Worm (Caenorhabditis elegans) whole organism, young adult: ENCODE data around the gene R151.1.

ENCODE experiments used
- B0261.1 ChIP-seq: sonication (generic microtip); optimal IDR thresholded peaks from 2 replicates; lab custom pipeline; 2016; ENCODE audit warnings: mild to moderate bottlenecking, missing genetic modification characterization, moderate library complexity, missing compliant biosample characterization
- B0336.3 ChIP-seq: fragments of 200-800 bp; sonication (Bioruptor generic); IDR thresholded peaks from 2 replicates; pipeline ENCODE4 v1.3.6; 2022; ENCODE audit warnings: missing genetic modification characterization, missing compliant biosample characterization
- C06A6.2 ChIP-seq: fragments of 200-800 bp; sonication (Bioruptor generic); conservative IDR thresholded peaks from 2 replicates; pipeline ENCODE4 v1.3.6; 2022; ENCODE audit warnings: missing genetic modification characterization, missing compliant biosample characterization
- D2030.7 ChIP-seq: fragments of 200-800 bp; sonication (Bioruptor generic); IDR thresholded peaks from 2 replicates; pipeline ENCODE4 v1.3.6; 2022; ENCODE audit warnings: missing genetic modification reagents, missing genetic modification characterization, missing compliant biosample characterization
- F10E7.11 ChIP-seq: sonication (generic microtip); optimal IDR thresholded peaks from 2 replicates; lab custom pipeline; 2017; ENCODE audit warnings: mild to moderate bottlenecking, missing genetic modification characterization, moderate library complexity, missing compliant biosample characterization
- F22D6.2 ChIP-seq: sonication (generic microtip); optimal IDR thresholded peaks from 2 replicates; lab custom pipeline; 2016; ENCODE audit warnings: mild to moderate bottlenecking, missing genetic modification characterization, missing compliant biosample characterization
- F49E8.2 ChIP-seq: sonication (generic microtip); optimal IDR thresholded peaks from 3 replicates; lab custom pipeline; 2017; ENCODE audit warnings: missing genetic modification characterization, mild to moderate bottlenecking, missing compliant biosample characterization, antibody characterized with exemption, moderate library complexity; ENCODE audit not compliant: insufficient read depth
- F52B5.7 ChIP-seq: sonication (generic microtip); optimal IDR thresholded peaks from 2 replicates; lab custom pipeline; 2016; ENCODE audit warnings: mild to moderate bottlenecking, missing genetic modification characterization, missing compliant biosample characterization
- F55B11.4 ChIP-seq: sonication (generic microtip); optimal IDR thresholded peaks from 2 replicates; lab custom pipeline; 2016; ENCODE audit warnings: missing compliant biosample characterization, missing genetic modification characterization, borderline replicate concordance; ENCODE audit not compliant: insufficient read depth
- K12H6.12 ChIP-seq: fragments of 200-800 bp; sonication (Bioruptor generic); optimal IDR thresholded peaks from 2 replicates; lab custom pipeline; 2018; ENCODE audit warnings: mild to moderate bottlenecking, missing genetic modification characterization, missing compliant biosample characterization
- Y53G8AR.9 ChIP-seq: fragments of 200-800 bp; sonication (Bioruptor generic); conservative IDR thresholded peaks from 2 replicates; pipeline ENCODE4 v1.3.6; 2022; ENCODE audit warnings: missing genetic modification reagents, missing genetic modification characterization, missing compliant biosample characterization
- Y56A3A.18 ChIP-seq: fragments of 200-800 bp; sonication (Bioruptor generic); IDR thresholded peaks from 2 replicates; pipeline ENCODE4 v1.3.6; 2022; ENCODE audit warnings: missing genetic modification reagents, missing genetic modification characterization, missing compliant biosample characterization
- Y95B8A.8 ChIP-seq: fragments of 200-800 bp; sonication (Bioruptor generic); IDR thresholded peaks from 2 replicates; pipeline ENCODE4 v1.3.6; 2022; ENCODE audit warnings: missing genetic modification reagents, missing genetic modification characterization, missing compliant biosample characterization
- aptf-3 ChIP-seq: fragments of 200-800 bp; sonication (Bioruptor generic); IDR thresholded peaks from 2 replicates; pipeline ENCODE4 v1.3.6; 2022; ENCODE audit warnings: missing genetic modification characterization, missing compliant biosample characterization
- athp-1 ChIP-seq: sonication (generic microtip); optimal IDR thresholded peaks from 2 replicates; lab custom pipeline; 2017; ENCODE audit warnings: mild to moderate bottlenecking, missing genetic modification characterization, missing compliant biosample characterization
- attf-6 ChIP-seq: fragments of 200-800 bp; sonication (Bioruptor generic); IDR thresholded peaks from 2 replicates; pipeline ENCODE4 v1.3.6; 2022; ENCODE audit warnings: missing genetic modification reagents, missing genetic modification characterization, missing compliant biosample characterization
- ccch-3 ChIP-seq: fragments of 200-800 bp; sonication (Bioruptor generic); optimal IDR thresholded peaks from 2 replicates; lab custom pipeline; 2018; ENCODE audit warnings: mild to moderate bottlenecking, missing genetic modification characterization, missing compliant biosample characterization
- cebp-2 ChIP-seq: fragments of 200-800 bp; sonication (Bioruptor generic); IDR thresholded peaks from 2 replicates; pipeline ENCODE4 v1.3.6; 2022; ENCODE audit warnings: missing genetic modification characterization, missing compliant biosample characterization
- ceh-79 ChIP-seq: sonication (generic microtip); optimal IDR thresholded peaks from 2 replicates; lab custom pipeline; 2017; ENCODE audit warnings: mild to moderate bottlenecking, missing genetic modification characterization, missing compliant biosample characterization
- efl-1 ChIP-seq: fragments of 150-350 bp; optimal IDR thresholded peaks from 2 replicates; lab custom pipeline; 2014; ENCODE audit warnings: missing biosample characterization, missing genetic modification reagents, missing genetic modification characterization
- ekl-4 ChIP-seq: fragments of 200-800 bp; sonication (Bioruptor generic); IDR thresholded peaks from 2 replicates; pipeline ENCODE4 v1.3.6; 2022; ENCODE audit warnings: missing genetic modification reagents, missing genetic modification characterization, missing compliant biosample characterization
- him-1 ChIP-seq: sonication (generic microtip); optimal IDR thresholded peaks from 2 replicates; lab custom pipeline; 2016; ENCODE audit warnings: missing genotype, missing genetic modification reagents, missing genetic modification characterization, missing compliant biosample characterization
- hrde-1 ChIP-seq: sonication (generic microtip); optimal IDR thresholded peaks from 2 replicates; lab custom pipeline; 2016; ENCODE audit warnings: missing genetic modification characterization, mild to moderate bottlenecking, missing compliant biosample characterization, moderate library complexity, missing genotype, missing genetic modification reagents, borderline replicate concordance
- let-607 ChIP-seq, 2 experiments: fragments of 200-800 bp in 1 of 2; sonication (Bioruptor generic) in 1 of 2; sonication (generic microtip) in 1 of 2; optimal IDR thresholded peaks; 2 replicates each; lab custom pipeline; 2016 to 2018; ENCODE audit warnings: mild to moderate bottlenecking in 2 of 2, missing compliant biosample characterization in 2 of 2, missing genetic modification characterization in 2 of 2, moderate library complexity in 2 of 2, missing genotype in 1 of 2
- lin-35 ChIP-seq, 3 experiments: fragments of 150-350 bp in 2 of 3; sonication (generic microtip) in 1 of 3; optimal IDR thresholded peaks; 2 replicates each; lab custom pipeline; 2014 to 2018; ENCODE audit warnings: missing biosample characterization in 3 of 3, missing genetic modification characterization in 3 of 3, missing genetic modification reagents in 3 of 3
- lin-54 ChIP-seq: fragments of 200-800 bp; sonication (Bioruptor generic); optimal IDR thresholded peaks from 2 replicates; lab custom pipeline; 2018; ENCODE audit warnings: mild to moderate bottlenecking, missing genetic modification characterization, missing compliant biosample characterization
- lsl-1 ChIP-seq: fragments of 200-800 bp; sonication (Bioruptor generic); optimal IDR thresholded peaks from 2 replicates; lab custom pipeline; 2018; ENCODE audit warnings: mild to moderate bottlenecking, missing genetic modification characterization, moderate library complexity, missing compliant biosample characterization
- madf-3 ChIP-seq: fragments of 200-800 bp; sonication (Bioruptor generic); IDR thresholded peaks from 2 replicates; pipeline ENCODE4 v1.3.6; 2022; ENCODE audit warnings: missing genetic modification reagents, missing genetic modification characterization, missing compliant biosample characterization
- madf-8 ChIP-seq: fragments of 200-800 bp; sonication (Bioruptor generic); conservative IDR thresholded peaks from 2 replicates; pipeline ENCODE4 v1.3.6; 2022; ENCODE audit warnings: missing genetic modification reagents, missing genetic modification characterization, missing compliant biosample characterization
- mcd-1 ChIP-seq: fragments of 200-800 bp; sonication (Bioruptor generic); IDR thresholded peaks from 2 replicates; pipeline ENCODE4 v1.3.6; 2022; ENCODE audit warnings: missing genetic modification reagents, missing genetic modification characterization, missing compliant biosample characterization
- mel-28 ChIP-seq: sonication (generic microtip); optimal IDR thresholded peaks from 2 replicates; lab custom pipeline; 2016; ENCODE audit warnings: borderline replicate concordance, mild to moderate bottlenecking, missing genetic modification characterization, missing compliant biosample characterization
- mxl-1 ChIP-seq: sonication (generic microtip); optimal IDR thresholded peaks from 2 replicates; lab custom pipeline; 2016; ENCODE audit warnings: missing genetic modification characterization, missing compliant biosample characterization
- nfya-2 ChIP-seq: fragments of 200-800 bp; sonication (Bioruptor generic); IDR thresholded peaks from 2 replicates; pipeline ENCODE4 v1.3.6; 2022; ENCODE audit warnings: missing genetic modification reagents, missing genetic modification characterization, missing compliant biosample characterization
- nhr-27 ChIP-seq: fragments of 200-800 bp; sonication (Bioruptor generic); optimal IDR thresholded peaks from 2 replicates; lab custom pipeline; 2018; ENCODE audit warnings: mild to moderate bottlenecking, missing genetic modification characterization, moderate library complexity, missing compliant biosample characterization
- pbrm-1 ChIP-seq: fragments of 200-800 bp; sonication (Bioruptor generic); IDR thresholded peaks from 2 replicates; pipeline ENCODE4 v1.3.6; 2022; ENCODE audit warnings: missing genetic modification reagents, missing genetic modification characterization, missing compliant biosample characterization
- repo-1 ChIP-seq: sonication (generic microtip); optimal IDR thresholded peaks from 2 replicates; lab custom pipeline; 2017; ENCODE audit warnings: mild to moderate bottlenecking, missing genetic modification characterization, missing compliant biosample characterization
- rpc-1 ChIP-seq, 2 experiments: fragments of 150-350 bp in 1 of 2; sonication (generic microtip) in 1 of 2; optimal IDR thresholded peaks; 2 replicates each; lab custom pipeline; 2014 to 2018; ENCODE audit warnings: missing biosample characterization in 1 of 2, missing genetic modification characterization in 1 of 2, missing genetic modification reagents in 1 of 2, missing genotype in 1 of 2
- snpc-1.1 ChIP-seq: sonication (generic microtip); optimal IDR thresholded peaks from 2 replicates; lab custom pipeline; 2017; ENCODE audit warnings: missing genetic modification characterization, mild to moderate bottlenecking, missing compliant biosample characterization, antibody characterized with exemption, moderate library complexity, missing genotype, missing genetic modification reagents; ENCODE audit not compliant: insufficient read depth
- snpc-3.4 ChIP-seq: sonication (generic microtip); optimal IDR thresholded peaks from 2 replicates; lab custom pipeline; 2017; ENCODE audit warnings: missing genetic modification characterization, mild to moderate bottlenecking, missing compliant biosample characterization, antibody characterized with exemption, moderate library complexity, missing genotype, missing genetic modification reagents
- snpc-4 ChIP-seq, 5 experiments: fragments of 150-350 bp in 1 of 5; sonication (generic microtip) in 4 of 5; optimal IDR thresholded peaks; 2 replicates each; lab custom pipeline; 2014 to 2018; ENCODE audit warnings: missing genetic modification characterization in 5 of 5, missing biosample characterization in 3 of 5, antibody characterized with exemption in 2 of 5, mild to moderate bottlenecking in 2 of 5, missing compliant biosample characterization in 2 of 5, missing genotype in 2 of 5, moderate library complexity in 2 of 5, missing genetic modification reagents in 1 of 5
- somi-1 ChIP-seq: fragments of 200-800 bp; sonication (Bioruptor generic); optimal IDR thresholded peaks from 2 replicates; lab custom pipeline; 2018; ENCODE audit warnings: mild to moderate bottlenecking, missing genetic modification characterization, missing compliant biosample characterization
- tbp1 ChIP-seq: fragments of 200-800 bp; sonication (Bioruptor generic); optimal IDR thresholded peaks from 2 replicates; lab custom pipeline; 2018; ENCODE audit warnings: mild to moderate bottlenecking, missing genetic modification characterization, missing compliant biosample characterization
- zfh-2 ChIP-seq: fragments of 200-800 bp; sonication (Bioruptor generic); conservative IDR thresholded peaks from 2 replicates; pipeline ENCODE4 v1.3.6; 2022; ENCODE audit warnings: missing genetic modification reagents, missing genetic modification characterization, missing compliant biosample characterization
- zim-3 ChIP-seq: sonication (generic microtip); optimal IDR thresholded peaks from 2 replicates; lab custom pipeline; 2017; ENCODE audit warnings: mild to moderate bottlenecking, missing genetic modification characterization, moderate library complexity, missing compliant biosample characterization
- ztf-26 ChIP-seq: sonication (generic microtip); optimal IDR thresholded peaks from 2 replicates; lab custom pipeline; 2017; ENCODE audit warnings: missing genetic modification characterization, missing compliant biosample characterization
- ztf-3 ChIP-seq: fragments of 200-800 bp; sonication (Bioruptor generic); optimal IDR thresholded peaks from 2 replicates; lab custom pipeline; 2018; ENCODE audit warnings: mild to moderate bottlenecking, missing genetic modification characterization, missing compliant biosample characterization

Gene R151.1

DNA sequence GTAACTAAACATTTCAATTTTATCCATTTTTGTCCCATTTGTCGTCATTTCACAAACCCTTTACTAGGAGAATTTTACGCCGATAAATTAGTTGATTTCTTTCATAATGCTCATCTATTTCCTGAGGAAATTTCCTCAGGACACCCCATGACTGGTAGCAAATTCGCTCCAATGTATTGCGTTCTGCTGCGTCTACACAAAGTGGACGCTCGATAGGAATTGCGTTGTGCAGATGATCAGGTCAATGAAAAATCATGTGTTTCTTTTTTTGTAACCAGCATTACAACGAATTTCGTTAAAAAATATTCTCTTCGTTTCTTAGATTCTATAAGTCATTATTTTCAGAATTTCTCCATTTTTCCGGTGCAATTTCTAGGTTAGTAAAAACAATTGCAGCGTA lies 34.5 kb upstream of the R151.1 start, which contains the start of gene epg-4 (continued):
- TF ChIP-seq Y56A3A.18 (GFP tag; lab: Robert Waterston, UW), result no peak
- no peak for TF ChIP-seq nhr-27
- TF ChIP-seq mxl-1 (tag; lab: Kevin White, UChicago), result no peak
- TF ChIP-seq efl-1 (GFP tag; lab: Kevin White, UChicago), result peak; percentile 18
- no peak for TF ChIP-seq F10E7.11 (tag; lab: Kevin White, UChicago)
- TF ChIP-seq C06A6.2 (GFP tag; lab: Robert Waterston, UW), result no peak
- TF ChIP-seq ceh-79, result no peak
- peak; percentile 81 for TF ChIP-seq madf-3 (GFP tag; lab: Robert Waterston, UW)
- TF ChIP-seq hrde-1 (tag; lab: Kevin White, UChicago), result peak; percentile 52
- TF ChIP-seq zim-3 (tag; lab: Kevin White, UChicago), result peak; percentile 30
- TF ChIP-seq Y53G8AR.9 (GFP tag; lab: Robert Waterston, UW), result 0 out of 2 replicates have a peak, but pooled peaks have one; percentile 45
- no peak for TF ChIP-seq ztf-26
- TF ChIP-seq D2030.7 (GFP tag; lab: Robert Waterston, UW), result peak; percentile 27; the same call in 1 of the 2 replicates
- TF ChIP-seq rpc-1 (optimal IDR thresholded peaks at IDR 0.05; lab: Kevin White, UChicago), result no peak
- no peak for TF ChIP-seq rpc-1 (tag; optimal IDR thresholded peaks at IDR 0.05; lab: Kevin White, UChicago)
- no peak for TF ChIP-seq F55B11.4
- peak; percentile 53 for TF ChIP-seq tbp1 (GFP tag; lab: Kevin White, UChicago)
- TF ChIP-seq aptf-3 (GFP tag; lab: Robert Waterston, UW), result 0 out of 2 replicates have a peak, but pooled peaks have one; percentile 76
- TF ChIP-seq ekl-4 (GFP tag; lab: Robert Waterston, UW), result 0 out of 2 replicates have a peak, but pooled peaks have one; percentile 33
- no peak for TF ChIP-seq B0261.1
- TF ChIP-seq F49E8.2 (tag; lab: Kevin White, UChicago), result peak; percentile 71
- TF ChIP-seq nfya-2 (GFP tag; lab: Robert Waterston, UW), result no peak
- TF ChIP-seq lin-35 (GFP tag; optimal IDR thresholded peaks at IDR 0.05; lab: Kevin White, UChicago), result peak in 1 of 3 experiments; percentile 28
- TF ChIP-seq him-1, result no peak
- TF ChIP-seq Y95B8A.8 (GFP tag; lab: Robert Waterston, UW), result no peak; the same call in 1 of the 2 replicates
- peak; percentile 25 for TF ChIP-seq F52B5.7 (tag; lab: Kevin White, UChicago)
- TF ChIP-seq zfh-2 (GFP tag; lab: Robert Waterston, UW), result no peak
- TF ChIP-seq mcd-1 (GFP tag; lab: Robert Waterston, UW), result peak; percentile 64
- TF ChIP-seq pbrm-1 (GFP tag; lab: Robert Waterston, UW), result peak; percentile 43; the same call in 1 of the 2 replicates
- TF ChIP-seq lin-54 (GFP tag; lab: Kevin White, UChicago), result peak; percentile 42
- TF ChIP-seq attf-6 (GFP tag; lab: Robert Waterston, UW), result 0 out of 2 replicates have a peak, but pooled peaks have one; percentile 31
- no peak for TF ChIP-seq repo-1 (tag; lab: Kevin White, UChicago)
- TF ChIP-seq lsl-1 (GFP tag; lab: Kevin White, UChicago), result no peak
- TF ChIP-seq snpc-3.4, result peak; percentile 9
- no peak for TF ChIP-seq mel-28
- TF ChIP-seq ccch-3, result no peak
- TF ChIP-seq snpc-4 (GFP tag; optimal IDR thresholded peaks at IDR 0.05; lab: Kevin White, UChicago), result no peak
- TF ChIP-seq snpc-4 (tag; optimal IDR thresholded peaks at IDR 0.05; lab: Kevin White, UChicago), result peak in 3 of 4 experiments; percentile 3 to 25 (median 9)
- peak; percentile 34 for TF ChIP-seq athp-1
- TF ChIP-seq B0336.3 (GFP tag; lab: Robert Waterston, UW), result peak; percentile 70
- no peak for TF ChIP-seq snpc-1.1 (tag; lab: Kevin White, UChicago)
- TF ChIP-seq let-607 (tag; optimal IDR thresholded peaks at IDR 0.05; lab: Kevin White, UChicago), result peak in 1 of 2 experiments; percentile 49
- TF ChIP-seq ztf-3 (GFP tag; lab: Kevin White, UChicago), result no peak
- TF ChIP-seq F22D6.2, result no peak
- TF ChIP-seq somi-1 (GFP tag; lab: Kevin White, UChicago), result peak; percentile 0
- TF ChIP-seq K12H6.12, result peak; percentile 24
- peak; percentile 14; the same call in 1 of the 2 replicates for TF ChIP-seq madf-8 (GFP tag; lab: Robert Waterston, UW)
- TF ChIP-seq cebp-2 (GFP tag; lab: Robert Waterston, UW), result no peak
